Fruit fly (Drosophila melanogaster) whole organism, adult: ENCODE measurements around the gene CG34309.

Experiments used
- CG11617 ChIP-seq: fragments of 200-800 bp; sonication (Bioruptor generic); optimal IDR thresholded peaks from 2 replicates; lab custom pipeline; 2017; ENCODE audit warnings: mild to moderate bottlenecking, missing biosample characterization, missing genetic modification reagents, missing genetic modification characterization
- CG12768 ChIP-seq: fragments of 200-800 bp; sonication (Bioruptor generic); optimal IDR thresholded peaks from 2 replicates; lab custom pipeline; 2017; ENCODE audit warnings: missing biosample characterization, missing genetic modification characterization, mild to moderate bottlenecking, moderate library complexity, missing genetic modification reagents
- CG14711 ChIP-seq: fragments of 200-800 bp; sonication (Bioruptor generic); optimal IDR thresholded peaks from 2 replicates; lab custom pipeline; 2018; ENCODE audit warnings: missing biosample characterization, mild to moderate bottlenecking, missing genetic modification characterization, moderate library complexity
- CG1620 ChIP-seq: fragments of 200-800 bp; sonication (Bioruptor generic); optimal IDR thresholded peaks from 2 replicates; lab custom pipeline; 2016; ENCODE audit warnings: missing biosample characterization, missing genetic modification characterization
- CG33017 ChIP-seq: fragments of 200-800 bp; sonication (Bioruptor generic); optimal IDR thresholded peaks from 2 replicates; lab custom pipeline; 2018; ENCODE audit warnings: missing biosample characterization, mild to moderate bottlenecking, missing genetic modification characterization, moderate library complexity
- CG7045 ChIP-seq: fragments of 200-800 bp; sonication (Bioruptor generic); optimal IDR thresholded peaks from 2 replicates; lab custom pipeline; 2017; ENCODE audit warnings: missing biosample characterization, mild to moderate bottlenecking, missing genetic modification characterization
- CG7101 ChIP-seq: fragments of 200-800 bp; sonication (Bioruptor generic); optimal IDR thresholded peaks from 2 replicates; lab custom pipeline; 2018; ENCODE audit warnings: missing biosample characterization, mild to moderate bottlenecking, missing genetic modification characterization, moderate library complexity
- Clk ChIP-seq: fragments of 200-800 bp; sonication (Bioruptor generic); optimal IDR thresholded peaks from 2 replicates; lab custom pipeline; 2017; ENCODE audit warnings: missing biosample characterization, missing genetic modification characterization
- Hr96 ChIP-seq: fragments of 200-800 bp; sonication (Bioruptor generic); optimal IDR thresholded peaks from 2 replicates; lab custom pipeline; 2016; ENCODE audit warnings: missing biosample characterization, missing genetic modification characterization
- bab1 ChIP-seq: fragments of 200-800 bp; sonication (Bioruptor generic); optimal IDR thresholded peaks from 3 replicates; lab custom pipeline; 2019; ENCODE audit warnings: missing biosample characterization, mild to moderate bottlenecking, missing genetic modification characterization, moderate library complexity
- ovo ChIP-seq: fragments of 200-800 bp; sonication (Bioruptor generic); optimal IDR thresholded peaks from 2 replicates; lab custom pipeline; 2016; ENCODE audit warnings: missing biosample characterization, missing genetic modification characterization
- pad ChIP-seq: fragments of 200-800 bp; sonication (Bioruptor generic); optimal IDR thresholded peaks from 3 replicates; lab custom pipeline; 2017; ENCODE audit warnings: missing biosample characterization, missing genetic modification characterization, mild to moderate bottlenecking, moderate library complexity, missing genetic modification reagents
- tj ChIP-seq: fragments of 200-800 bp; sonication (Bioruptor generic); optimal IDR thresholded peaks from 3 replicates; lab custom pipeline; 2017; ENCODE audit warnings: missing biosample characterization, mild to moderate bottlenecking, missing genetic modification characterization, moderate library complexity
- toe ChIP-seq: fragments of 200-800 bp; sonication (Bioruptor generic); optimal IDR thresholded peaks from 2 replicates; lab custom pipeline; 2016; ENCODE audit warnings: missing biosample characterization, missing genetic modification characterization

DNA sequence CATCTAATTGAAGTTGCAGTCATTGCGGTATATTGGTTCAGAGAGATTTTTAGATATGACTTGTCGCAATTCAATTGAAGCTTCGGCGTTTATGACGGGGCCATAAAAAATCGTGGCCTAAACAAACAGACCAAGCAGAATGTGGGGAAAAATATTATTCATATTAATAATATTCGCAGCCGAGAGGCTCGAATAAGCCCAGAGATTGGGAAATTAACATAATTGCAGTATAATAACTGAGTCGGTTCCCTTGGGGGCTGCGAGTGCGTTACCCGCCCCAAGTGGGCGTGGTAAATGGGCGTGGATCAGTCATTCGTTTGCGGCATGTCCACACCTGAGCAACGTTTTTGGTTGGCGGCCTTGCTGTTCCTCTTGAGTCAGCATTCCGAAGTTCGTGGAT, 47.5 kb downstream of the CG34309 start, which contains the start of gene Ir87a:
- TF ChIP-seq Clk (GFP tag; lab: Kevin White, UChicago) (no peak), CG12768 (GFP tag; lab: Kevin White, UChicago) (no peak), tj (GFP tag; lab: Kevin White, UChicago) (no peak), toe (GFP tag; lab: Kevin White, UChicago) (no peak), CG14711 (no peak), CG7101 (tag; lab: Kevin White, UChicago) (no peak), bab1 (GFP tag; lab: Kevin White, UChicago) (no peak), pad (GFP tag; lab: Kevin White, UChicago) (no peak), CG7045 (GFP tag; lab: Kevin White, UChicago) (no peak), Hr96 (GFP tag; lab: Kevin White, UChicago) (no peak), CG1620 (GFP tag; lab: Kevin White, UChicago) (no peak), CG33017 (tag; lab: Kevin White, UChicago) (no peak), CG11617 (no peak), ovo (GFP tag; lab: Kevin White, UChicago) (no peak)
